Worm (Caenorhabditis elegans): ENCODE results near the gene cdf-1.

cdf-1 gene

DNA sequence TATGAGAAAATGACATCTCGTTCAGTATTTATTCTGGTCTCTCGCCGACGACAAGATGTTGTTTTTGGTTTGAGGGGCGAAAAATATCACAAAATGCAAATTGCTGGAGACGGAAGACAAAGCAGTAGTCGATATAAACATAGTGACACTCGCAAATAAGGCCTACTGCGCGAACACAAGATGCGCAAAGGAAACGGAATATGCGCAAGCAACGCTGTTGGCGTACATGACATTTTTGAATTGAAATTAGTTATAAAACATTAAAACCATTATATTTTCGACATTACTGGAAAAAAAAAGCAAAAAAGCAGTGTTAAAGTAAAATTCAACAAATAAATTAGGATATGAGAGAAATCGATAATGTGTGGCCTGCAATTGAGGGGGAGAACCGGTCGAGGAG, at the start of gene cdf-1:
Gene cdf-1 (minus strand): TSS at position 136 of the 400 bp plus-strand sequence.
- TF ChIP-seq dao-5 (tag; optimal IDR thresholded peaks at IDR 0.05) = no peak
- no peak for TF ChIP-seq W03F9.2 (tag; optimal IDR thresholded peaks at IDR 0.05)
- TF ChIP-seq him-1 (tag; optimal IDR thresholded peaks at IDR 0.05) = no peak

DNA sequence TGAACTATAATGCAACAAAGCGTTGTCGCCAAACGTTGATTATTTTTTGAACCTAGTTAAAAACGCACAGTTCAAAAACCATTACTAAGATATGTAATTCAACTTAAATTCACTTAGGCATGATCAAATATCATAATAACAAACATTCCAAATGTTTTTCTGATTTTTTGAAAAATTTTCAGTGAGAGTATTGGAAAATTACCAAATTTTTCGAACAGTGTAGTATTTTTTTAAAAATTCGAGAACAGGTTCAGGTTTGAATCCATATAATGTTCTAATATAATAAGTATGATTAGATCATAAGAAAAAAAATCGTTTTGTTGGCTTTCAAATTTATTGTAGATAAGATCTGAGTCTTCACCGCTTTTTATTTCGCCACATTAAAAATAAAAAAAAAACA, 48.7 kb upstream of the cdf-1 start:
- TF ChIP-seq W03F9.2 (tag; optimal IDR thresholded peaks at IDR 0.05) (no peak), him-1 (tag; optimal IDR thresholded peaks at IDR 0.05) (no peak), dao-5 (tag; optimal IDR thresholded peaks at IDR 0.05) (no peak)

DNA sequence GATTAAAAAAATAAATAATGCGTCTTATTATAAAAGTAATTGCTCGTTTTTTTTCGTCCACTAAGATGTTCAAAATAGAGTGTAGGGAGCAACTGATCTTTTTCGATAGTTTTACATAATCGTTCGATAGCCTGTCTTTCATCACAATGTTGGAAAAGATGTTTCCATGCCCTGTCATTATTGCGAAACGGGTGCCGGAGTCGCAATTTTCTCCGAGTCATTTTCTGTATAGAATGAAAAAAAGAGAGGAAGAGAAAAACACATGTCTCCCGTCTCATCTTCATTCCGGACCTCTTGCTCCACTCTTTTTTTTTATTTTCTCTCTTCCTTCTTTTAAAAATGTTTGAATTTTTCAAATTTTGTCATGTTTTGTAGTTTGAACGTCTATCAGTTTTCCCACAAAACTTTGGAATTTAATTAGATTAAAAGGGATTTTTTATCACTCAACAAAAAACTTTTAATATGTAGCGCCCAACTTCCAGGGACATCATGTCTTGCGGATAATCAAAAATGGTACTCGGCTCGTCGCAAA, 47.9 kb upstream of the cdf-1 start, which contains the start of gene svh-2:
Gene svh-2 (plus strand): TSS at position 482 of the 532 bp plus-strand sequence.
- no peak for TF ChIP-seq him-1 (tag; optimal IDR thresholded peaks at IDR 0.05)
- TF ChIP-seq dao-5 (tag; optimal IDR thresholded peaks at IDR 0.05) = no peak
- TF ChIP-seq W03F9.2 (tag; optimal IDR thresholded peaks at IDR 0.05) = no peak

DNA sequence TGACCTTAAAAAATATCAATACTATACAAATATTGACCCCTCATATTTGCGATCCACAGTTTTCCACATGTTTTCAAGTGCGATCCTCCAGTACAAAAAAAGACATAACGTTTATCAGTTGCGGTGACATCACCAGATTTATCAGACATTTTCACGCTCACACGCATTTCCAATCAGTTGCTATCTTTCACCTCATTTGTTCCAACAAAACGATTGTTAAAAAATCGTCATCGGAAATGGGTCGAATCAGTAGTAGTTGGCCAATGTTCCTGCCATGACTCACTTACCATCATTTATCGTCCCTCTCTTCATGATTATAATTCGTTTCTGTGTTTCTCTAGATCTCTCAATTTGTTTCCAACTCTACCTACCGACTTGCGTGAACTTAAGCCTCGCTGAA, 46.7 kb upstream of the cdf-1 start:
- TF ChIP-seq dao-5 (tag; optimal IDR thresholded peaks at IDR 0.05) = no peak
- TF ChIP-seq W03F9.2 (tag; optimal IDR thresholded peaks at IDR 0.05) = no peak
- TF ChIP-seq him-1 (tag; optimal IDR thresholded peaks at IDR 0.05) = no peak

DNA sequence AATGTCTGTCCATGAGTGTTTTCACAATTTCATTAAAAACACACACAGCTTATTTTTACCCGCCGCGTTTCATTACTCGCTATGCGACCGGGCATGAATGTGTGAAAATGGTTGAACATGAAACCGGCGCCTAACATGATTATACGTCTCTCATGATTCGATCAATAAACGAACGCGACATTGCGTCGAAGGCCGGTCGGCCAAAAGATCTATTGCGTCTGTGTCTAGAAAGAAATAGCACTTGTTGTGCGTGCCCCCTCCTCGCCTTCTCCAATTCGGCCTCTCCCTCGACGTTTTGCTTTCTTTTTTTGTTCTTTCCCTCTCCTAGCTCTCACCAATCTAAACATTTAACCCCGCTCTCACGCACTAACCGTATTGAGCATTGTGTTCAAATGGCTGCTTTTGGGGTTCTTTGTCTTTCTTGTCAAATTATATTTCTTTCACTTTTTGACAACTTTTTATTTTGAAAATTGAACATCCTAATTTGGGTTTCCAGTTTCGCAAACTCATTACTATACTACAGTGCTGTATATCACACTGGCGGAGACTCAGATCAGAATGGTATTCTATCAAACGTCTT, 46.2 kb upstream of the cdf-1 start:
- TF ChIP-seq dao-5 (tag; optimal IDR thresholded peaks at IDR 0.05) (no peak), W03F9.2 (tag; optimal IDR thresholded peaks at IDR 0.05) (no peak)

DNA sequence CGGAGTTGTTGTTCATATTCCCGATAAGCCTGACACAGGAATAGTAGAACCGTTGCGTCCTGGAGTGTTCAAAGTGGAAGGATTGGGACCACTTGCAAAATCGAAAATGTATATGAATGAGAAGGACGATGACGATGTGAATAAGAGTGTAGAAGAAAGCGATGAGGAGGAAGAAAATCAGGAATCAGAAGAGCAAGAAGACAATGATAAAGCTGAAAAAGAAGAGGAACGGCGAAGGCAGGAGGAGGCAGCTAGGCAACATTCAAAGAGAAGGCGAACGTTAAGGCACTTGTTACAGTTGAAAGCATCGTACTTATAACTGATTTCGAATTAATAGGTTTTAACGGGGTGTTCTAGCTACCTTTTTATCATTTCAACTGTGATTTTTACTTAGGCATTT, 38.7 kb upstream of the cdf-1 start:
- TF ChIP-seq W03F9.2 (tag; optimal IDR thresholded peaks at IDR 0.05) = no peak
- TF ChIP-seq him-1 (tag; optimal IDR thresholded peaks at IDR 0.05) = no peak
- no peak for TF ChIP-seq dao-5 (tag; optimal IDR thresholded peaks at IDR 0.05)

DNA sequence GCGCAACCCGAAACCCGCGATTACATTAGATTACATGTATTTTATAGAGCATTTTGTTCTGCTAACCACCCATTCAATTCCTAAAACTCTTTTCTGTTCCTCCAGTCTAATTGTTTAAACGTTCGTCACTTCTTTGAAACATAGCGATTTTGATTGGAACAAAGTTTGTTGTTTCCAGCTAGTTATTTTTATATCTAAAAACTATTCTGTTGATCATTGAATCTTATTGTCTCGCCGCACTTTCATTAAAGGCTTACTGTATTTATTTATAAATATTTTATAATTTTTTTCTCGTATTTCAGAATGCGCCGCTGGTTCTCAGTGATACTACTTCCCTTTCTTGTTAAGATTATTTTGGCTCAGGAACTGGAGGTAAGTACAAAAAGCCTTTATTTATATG, 37.7 kb upstream of the cdf-1 start, which contains the start of gene T14E8.2:
Gene T14E8.2 (plus strand): TSS at position 301 of the 400 bp plus-strand sequence.
- TF ChIP-seq him-1 (tag; optimal IDR thresholded peaks at IDR 0.05) (no peak), dao-5 (tag; optimal IDR thresholded peaks at IDR 0.05) (no peak), W03F9.2 (tag; optimal IDR thresholded peaks at IDR 0.05) (no peak)

DNA sequence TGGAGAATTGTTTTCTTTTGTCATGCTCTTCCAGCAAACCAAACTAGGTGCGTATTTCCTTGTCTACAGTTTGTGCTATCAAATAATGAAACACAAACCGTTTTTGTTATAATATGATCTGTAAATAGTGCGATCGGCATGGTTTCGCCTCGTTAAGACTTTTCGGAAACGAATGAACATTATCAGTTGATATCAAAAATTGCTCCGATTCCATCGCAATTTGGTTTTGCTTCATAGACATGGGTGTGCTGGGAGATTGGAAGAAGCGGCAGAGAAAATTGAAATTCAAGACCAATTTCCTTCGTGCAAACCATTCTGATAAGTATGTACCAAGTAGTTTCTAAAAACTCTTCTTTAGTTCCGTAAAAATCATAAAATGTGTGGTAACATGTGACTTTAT, 33.1 kb upstream of the cdf-1 start:
- TF ChIP-seq dao-5 (tag; optimal IDR thresholded peaks at IDR 0.05) (no peak), W03F9.2 (tag; optimal IDR thresholded peaks at IDR 0.05) (no peak), him-1 (tag; optimal IDR thresholded peaks at IDR 0.05) (no peak)

DNA sequence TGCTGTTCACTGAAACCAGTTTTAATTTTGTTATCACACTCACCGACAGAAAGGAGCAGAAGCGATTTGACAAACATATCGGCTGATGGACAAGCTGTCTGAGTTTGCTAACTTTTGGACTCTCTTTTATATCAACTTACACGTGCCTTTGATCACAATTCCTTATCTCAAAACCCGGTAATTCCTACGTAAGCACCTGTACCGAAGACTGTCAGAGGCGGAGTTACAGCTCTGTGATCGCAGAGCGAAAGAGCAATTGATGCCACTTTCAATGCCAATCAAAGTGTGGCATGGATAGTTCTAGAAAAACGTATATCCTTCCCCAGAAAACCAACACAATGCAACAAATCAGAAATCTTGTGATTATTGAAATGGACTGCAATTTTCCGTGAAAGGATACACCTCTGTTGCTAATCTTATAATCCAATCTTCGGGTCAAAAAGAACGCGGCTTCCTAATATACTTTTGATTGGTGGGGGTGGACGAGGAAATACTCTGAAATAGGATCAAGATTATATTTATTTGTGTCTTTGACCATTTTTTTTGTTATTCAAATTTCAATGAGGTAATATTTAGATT, 31.8 kb upstream of the cdf-1 start, which contains the start of gene ilys-5:
Gene ilys-5 (minus strand): TSS at position 140 of the 579 bp plus-strand sequence.
- TF ChIP-seq W03F9.2 (tag; optimal IDR thresholded peaks at IDR 0.05) (no peak), him-1 (tag; optimal IDR thresholded peaks at IDR 0.05) (no peak), dao-5 (tag; optimal IDR thresholded peaks at IDR 0.05) (no peak)

DNA sequence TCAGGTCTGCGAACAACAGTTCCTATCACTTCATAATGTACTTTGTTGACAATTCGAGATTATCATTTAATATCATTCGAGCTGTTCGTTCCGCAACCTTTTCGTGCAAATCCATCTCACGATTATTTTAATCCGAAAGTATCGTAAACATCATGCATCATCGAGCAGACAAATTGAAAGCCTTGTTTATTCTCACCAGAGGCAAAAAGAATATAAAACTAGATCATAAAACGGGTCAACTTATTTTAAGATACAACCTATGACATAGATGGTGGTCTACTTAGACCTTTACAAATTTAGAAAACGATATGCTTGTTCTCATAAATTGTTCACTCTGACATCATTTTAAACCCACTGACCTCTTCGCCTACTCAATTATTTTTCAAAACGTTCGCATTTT, 28.1 kb upstream of the cdf-1 start:
- TF ChIP-seq him-1 (tag; optimal IDR thresholded peaks at IDR 0.05) (no peak), W03F9.2 (tag; optimal IDR thresholded peaks at IDR 0.05) (no peak), dao-5 (tag; optimal IDR thresholded peaks at IDR 0.05) (no peak)

DNA sequence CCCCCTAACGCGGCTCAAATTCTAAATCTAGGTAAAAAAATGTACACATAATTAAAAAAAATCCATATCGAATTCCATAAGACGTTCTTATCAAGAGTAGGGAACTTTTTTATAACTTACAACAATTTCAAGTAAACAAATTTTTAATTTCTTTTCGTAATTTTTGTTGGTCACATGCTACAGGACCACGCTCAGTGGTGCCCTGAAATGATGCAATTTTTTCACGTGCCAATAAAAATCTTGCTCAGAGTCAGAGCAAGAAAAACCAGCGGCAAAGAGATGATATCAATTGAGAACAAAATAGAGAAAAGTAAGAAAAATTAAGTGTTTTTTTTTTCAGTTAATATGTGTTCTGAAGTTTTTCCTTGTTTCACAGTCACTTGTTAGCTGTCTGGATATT, 27.0 kb upstream of the cdf-1 start:
- no peak for TF ChIP-seq him-1 (tag; optimal IDR thresholded peaks at IDR 0.05)
- no peak for TF ChIP-seq W03F9.2 (tag; optimal IDR thresholded peaks at IDR 0.05)
- no peak for TF ChIP-seq dao-5 (tag; optimal IDR thresholded peaks at IDR 0.05)

DNA sequence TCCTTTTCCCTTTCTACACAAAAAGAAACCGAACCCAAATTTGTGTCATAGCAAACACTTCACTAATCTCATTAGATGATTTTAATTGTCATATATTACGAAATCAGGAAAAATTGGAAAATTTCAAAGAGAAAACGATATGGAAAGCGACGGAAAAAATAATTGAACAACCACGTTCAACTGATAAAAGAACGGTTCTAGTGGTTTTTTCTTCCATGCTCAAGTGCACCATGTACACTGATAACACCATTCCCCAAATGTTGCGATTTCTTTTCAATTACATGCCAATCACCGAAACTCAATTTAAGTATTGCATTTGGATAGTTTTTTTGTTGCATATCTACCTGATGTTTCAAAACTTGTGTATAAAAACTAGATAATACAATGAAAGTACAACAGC, 25.6 kb upstream of the cdf-1 start:
- no peak for TF ChIP-seq him-1 (tag; optimal IDR thresholded peaks at IDR 0.05)
- no peak for TF ChIP-seq W03F9.2 (tag; optimal IDR thresholded peaks at IDR 0.05)
- no peak for TF ChIP-seq dao-5 (tag; optimal IDR thresholded peaks at IDR 0.05)

DNA sequence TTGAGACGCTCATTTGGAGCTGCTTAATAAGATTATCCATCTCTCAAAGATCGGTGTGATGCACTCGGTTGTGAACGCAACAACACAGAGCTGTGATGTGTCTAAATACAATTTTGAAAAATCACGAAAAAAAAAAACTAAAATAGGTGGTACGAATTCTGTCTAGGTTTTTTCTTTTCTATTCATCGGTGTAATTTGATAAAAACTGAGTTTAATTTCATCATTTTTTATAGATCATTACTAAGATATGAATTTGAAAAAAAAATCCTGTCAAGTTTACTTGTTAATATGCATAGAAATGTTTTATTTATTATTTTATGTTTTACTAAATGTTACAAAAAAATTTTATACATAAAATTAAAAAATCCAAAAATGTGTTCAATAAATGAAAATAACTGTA, 25.1 kb upstream of the cdf-1 start, which contains the start of gene ceh-60:
Gene ceh-60 (minus strand): TSS at position 101 of the 400 bp plus-strand sequence.
- TF ChIP-seq him-1 (tag; optimal IDR thresholded peaks at IDR 0.05) (no peak), W03F9.2 (tag; optimal IDR thresholded peaks at IDR 0.05) (no peak), dao-5 (tag; optimal IDR thresholded peaks at IDR 0.05) (no peak)

DNA sequence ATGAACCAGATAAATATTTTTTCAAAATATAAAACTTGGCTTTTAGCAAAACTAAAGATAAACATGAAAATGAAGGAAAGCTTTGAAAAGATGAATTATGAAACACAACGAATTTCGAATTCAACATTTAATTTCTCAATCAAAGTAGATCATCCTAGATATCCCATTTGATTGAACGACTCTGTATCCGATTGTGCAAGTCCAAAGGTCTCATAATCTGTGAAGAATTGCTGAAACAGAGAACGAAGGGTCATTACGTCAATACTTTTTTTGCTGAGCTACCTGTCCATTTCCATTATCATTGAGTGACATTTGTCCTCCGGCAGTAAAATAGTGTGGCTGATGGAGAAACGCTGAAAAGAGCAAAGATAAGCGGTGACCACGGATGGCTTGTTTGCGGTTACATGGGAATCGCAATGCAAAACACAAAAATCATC, 17.7 kb upstream of the cdf-1 start:
- no peak for TF ChIP-seq W03F9.2 (tag; optimal IDR thresholded peaks at IDR 0.05)
- TF ChIP-seq him-1 (tag; optimal IDR thresholded peaks at IDR 0.05) = no peak
- TF ChIP-seq dao-5 (tag; optimal IDR thresholded peaks at IDR 0.05) = peak; percentile 44

All from whole organism, L4/young adult.